Fruit fly (Drosophila melanogaster): Measurements from ENCODE around the gene Spn28Db.

DNA sequence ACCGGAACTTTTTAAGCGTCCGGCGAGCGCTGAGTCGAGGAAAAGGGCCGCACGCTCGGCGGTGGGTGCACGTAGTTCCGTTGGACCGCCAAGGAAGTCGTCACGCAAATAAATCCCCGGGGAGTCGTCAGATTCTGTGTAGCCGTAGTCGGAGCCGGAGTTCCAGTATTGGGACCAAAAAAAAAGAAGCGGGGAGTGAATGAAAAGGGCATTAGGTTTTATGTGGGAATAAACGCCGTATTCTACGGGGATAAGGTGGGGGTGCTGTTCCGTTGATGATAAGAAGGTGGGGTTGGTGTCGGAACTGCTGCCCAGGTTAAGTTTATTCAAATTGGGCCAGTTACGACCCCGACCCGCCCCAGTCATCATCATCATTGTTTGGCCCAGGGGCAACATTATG lies 40.1 kb downstream of the Spn28Db start:
- TF ChIP-seq pan (optimal IDR thresholded peaks at IDR 0.05) = no peak
- TF ChIP-seq CG8478 (optimal IDR thresholded peaks at IDR 0.05) = no peak
- no peak for TF ChIP-seq EcR (GFP tag; optimal IDR thresholded peaks at IDR 0.05)
- TF ChIP-seq Dll (optimal IDR thresholded peaks at IDR 0.05) = no peak
- TF ChIP-seq psq (optimal IDR thresholded peaks at IDR 0.05) = no peak
- TF ChIP-seq usp (GFP tag; optimal IDR thresholded peaks at IDR 0.05) = no peak
